Worm (Caenorhabditis elegans) whole organism, L1 larva: ENCODE results near the gene H35N09.2.
A peak's percentile ranks its signal among the peaks of the same experiment; 100 is the strongest.

ENCODE experiments used
- F16B12.6 ChIP-seq: fragments of 150-350 bp; optimal IDR thresholded peaks from 2 replicates; lab custom pipeline; 2014; ENCODE audit warnings: missing biosample characterization, missing genetic modification characterization
- alr-1 ChIP-seq: fragments of 200-800 bp; sonication (Bioruptor generic); optimal IDR thresholded peaks from 2 replicates; lab custom pipeline; 2018; ENCODE audit warnings: borderline replicate concordance, mild to moderate bottlenecking, missing genetic modification characterization, missing compliant biosample characterization
- ama-1 ChIP-seq: fragments of 150-350 bp; optimal IDR thresholded peaks from 2 replicates; lab custom pipeline; 2014
- blmp-1 ChIP-seq: fragments of 150-350 bp; optimal IDR thresholded peaks from 2 replicates; lab custom pipeline; 2014; ENCODE audit warnings: missing biosample characterization, missing genetic modification characterization
- ceh-63 ChIP-seq: fragments of 200-800 bp; sonication (Bioruptor generic); optimal IDR thresholded peaks from 2 replicates; lab custom pipeline; 2018; ENCODE audit warnings: mild to moderate bottlenecking, missing genetic modification characterization, missing compliant biosample characterization
- ceh-8 ChIP-seq: fragments of 200-800 bp; sonication (Bioruptor generic); optimal IDR thresholded peaks from 2 replicates; lab custom pipeline; 2018; ENCODE audit warnings: mild to moderate bottlenecking, missing genetic modification characterization, moderate library complexity, missing compliant biosample characterization
- ceh-82 ChIP-seq, 3 experiments: fragments of 150-350 bp in 1 of 3; sonication (generic microtip) in 2 of 3; optimal IDR thresholded peaks; 2 replicates each; lab custom pipeline; 2014 to 2017; ENCODE audit warnings: missing biosample characterization in 3 of 3, missing genetic modification characterization in 3 of 3
- ces-1 ChIP-seq: fragments of 150-350 bp; optimal IDR thresholded peaks from 2 replicates; lab custom pipeline; 2014; ENCODE audit warnings: missing biosample characterization, missing genetic modification reagents, missing genetic modification characterization
- dsc-1 ChIP-seq: sonication (generic microtip); optimal IDR thresholded peaks from 2 replicates; lab custom pipeline; 2016; ENCODE audit warnings: mild to moderate bottlenecking, missing genetic modification characterization, missing compliant biosample characterization
- efl-1 ChIP-seq, 4 experiments: fragments of 150-350 bp; optimal IDR thresholded peaks in 3 of 4; peaks in 1 of 4; 1 replicate in 1 of 4; 2 replicates in 3 of 4; lab custom pipeline; 2014; ENCODE audit warnings: missing biosample characterization in 2 of 4, missing genetic modification characterization in 2 of 4, missing genetic modification reagents in 2 of 4
- efl-3 ChIP-seq: fragments of 200-800 bp; sonication (Bioruptor generic); optimal IDR thresholded peaks from 2 replicates; lab custom pipeline; 2018; ENCODE audit warnings: mild to moderate bottlenecking, missing genetic modification characterization, missing compliant biosample characterization
- elt-2 ChIP-seq: sonication (generic microtip); optimal IDR thresholded peaks from 2 replicates; lab custom pipeline; 2016; ENCODE audit warnings: missing genetic modification characterization, mild to moderate bottlenecking, inconsistent platforms, missing compliant biosample characterization, missing genetic modification reagents
- fkh-10 ChIP-seq: sonication (generic microtip); optimal IDR thresholded peaks from 2 replicates; lab custom pipeline; 2017; ENCODE audit warnings: missing biosample characterization, missing genetic modification reagents, missing genetic modification characterization
- fkh-4 ChIP-seq: sonication (generic microtip); optimal IDR thresholded peaks from 2 replicates; lab custom pipeline; 2016; ENCODE audit warnings: missing compliant biosample characterization, missing genetic modification characterization, borderline replicate concordance
- fkh-8 ChIP-seq: sonication (generic microtip); optimal IDR thresholded peaks from 2 replicates; lab custom pipeline; 2016; ENCODE audit warnings: mild to moderate bottlenecking, missing genetic modification characterization, missing compliant biosample characterization
- hpl-2 ChIP-seq: fragments of 150-350 bp; optimal IDR thresholded peaks from 2 replicates; lab custom pipeline; 2014; ENCODE audit warnings: missing biosample characterization, missing genetic modification reagents, missing genetic modification characterization
- irx-1 ChIP-seq: sonication (generic microtip); optimal IDR thresholded peaks from 2 replicates; lab custom pipeline; 2016; ENCODE audit warnings: missing genetic modification characterization, missing compliant biosample characterization
- jun-1 ChIP-seq: fragments of 150-350 bp; optimal IDR thresholded peaks from 2 replicates; lab custom pipeline; 2014; ENCODE audit warnings: missing biosample characterization, missing genetic modification reagents, missing genetic modification characterization
- lin-14 ChIP-seq: fragments of 200-800 bp; sonication (Bioruptor generic); optimal IDR thresholded peaks from 2 replicates; lab custom pipeline; 2018; ENCODE audit warnings: mild to moderate bottlenecking, missing genetic modification characterization, moderate library complexity, missing compliant biosample characterization
- lin-15B ChIP-seq: fragments of 150-350 bp; sonication (generic microtip); optimal IDR thresholded peaks from 3 replicates; lab custom pipeline; 2014; ENCODE audit warnings: missing biosample characterization, missing genetic modification characterization
- lin-35 ChIP-seq, 2 experiments: fragments of 150-350 bp; optimal IDR thresholded peaks; 2 replicates each; lab custom pipeline; 2014; ENCODE audit warnings: missing biosample characterization in 2 of 2, missing genetic modification characterization in 2 of 2, missing genetic modification reagents in 2 of 2
- lsy-2 ChIP-seq, 2 experiments: fragments of 150-350 bp; optimal IDR thresholded peaks; 2 replicates each; lab custom pipeline; 2014; ENCODE audit warnings: missing biosample characterization in 2 of 2, missing genetic modification characterization in 2 of 2
- mab-9 ChIP-seq: fragments of 200-800 bp; sonication (Bioruptor generic); IDR thresholded peaks from 2 replicates; pipeline ENCODE4 v1.3.6; 2022; ENCODE audit warnings: missing genetic modification reagents, missing genetic modification characterization, missing compliant biosample characterization
- mdl-1 ChIP-seq, 2 experiments: fragments of 150-350 bp; optimal IDR thresholded peaks; 2 replicates each; lab custom pipeline; 2014 to 2017; ENCODE audit warnings: missing biosample characterization in 2 of 2, missing genetic modification characterization in 2 of 2, inconsistent platforms in 1 of 2
- mep-1 ChIP-seq: fragments of 150-350 bp; optimal IDR thresholded peaks from 2 replicates; lab custom pipeline; 2014; ENCODE audit warnings: missing biosample characterization, missing genetic modification characterization
- nhr-12 ChIP-seq: sonication (generic microtip); optimal IDR thresholded peaks from 2 replicates; lab custom pipeline; 2017; ENCODE audit warnings: missing biosample characterization, missing genetic modification characterization
- nhr-19 ChIP-seq: fragments of 200-800 bp; sonication (Bioruptor generic); conservative IDR thresholded peaks from 2 replicates; pipeline ENCODE4 v1.3.6; 2022; ENCODE audit warnings: missing genetic modification characterization, missing compliant biosample characterization
- nhr-20 ChIP-seq: sonication (generic microtip); optimal IDR thresholded peaks from 2 replicates; lab custom pipeline; 2016; ENCODE audit warnings: mild to moderate bottlenecking, missing genetic modification characterization, missing compliant biosample characterization
- nhr-47 ChIP-seq: sonication (generic microtip); optimal IDR thresholded peaks from 2 replicates; lab custom pipeline; 2016; ENCODE audit warnings: mild to moderate bottlenecking, missing genetic modification characterization, moderate library complexity, missing compliant biosample characterization
- nhr-71 ChIP-seq: sonication (generic microtip); optimal IDR thresholded peaks from 2 replicates; lab custom pipeline; 2016; ENCODE audit warnings: mild to moderate bottlenecking, missing genetic modification characterization, moderate library complexity, missing compliant biosample characterization
- nhr-77 ChIP-seq: fragments of 150-350 bp; optimal IDR thresholded peaks from 2 replicates; lab custom pipeline; 2014; ENCODE audit warnings: missing biosample characterization, missing genetic modification characterization
- nhr-85 ChIP-seq: sonication (generic microtip); peaks from one replicate; lab custom pipeline; 2016; ENCODE audit warnings: missing genetic modification characterization, inconsistent platforms, missing compliant biosample characterization
- nhr-90 ChIP-seq: sonication (generic microtip); optimal IDR thresholded peaks from 2 replicates; lab custom pipeline; 2016; ENCODE audit warnings: mild to moderate bottlenecking, missing genetic modification characterization, missing compliant biosample characterization; ENCODE audit not compliant: poor library complexity
- rnt-1 ChIP-seq: sonication (generic microtip); optimal IDR thresholded peaks from 2 replicates; lab custom pipeline; 2016; ENCODE audit warnings: mild to moderate bottlenecking, missing genetic modification characterization, moderate library complexity, missing compliant biosample characterization
- skn-1 ChIP-seq: fragments of 150-350 bp; optimal IDR thresholded peaks from 2 replicates; lab custom pipeline; 2014; ENCODE audit warnings: missing biosample characterization, missing genetic modification characterization
- snpc-4 ChIP-seq: fragments of 150-350 bp; optimal IDR thresholded peaks from 2 replicates; lab custom pipeline; 2014; ENCODE audit warnings: missing biosample characterization, missing genetic modification characterization
- snu-23 ChIP-seq: sonication (generic microtip); optimal IDR thresholded peaks from 2 replicates; lab custom pipeline; 2016; ENCODE audit warnings: missing genetic modification characterization, missing compliant biosample characterization
- swsn-7 ChIP-seq: sonication (generic microtip); optimal IDR thresholded peaks from 2 replicates; lab custom pipeline; 2016; ENCODE audit warnings: missing genetic modification characterization, missing compliant biosample characterization
- unc-62 ChIP-seq: fragments of 150-350 bp; optimal IDR thresholded peaks from 2 replicates; lab custom pipeline; 2014; ENCODE audit warnings: missing biosample characterization, missing genetic modification reagents, missing genetic modification characterization
- unc-86 ChIP-seq: sonication (generic microtip); optimal IDR thresholded peaks from 2 replicates; lab custom pipeline; 2016; ENCODE audit warnings: missing genetic modification characterization, missing compliant biosample characterization
- zag-1 ChIP-seq: fragments of 150-350 bp; optimal IDR thresholded peaks from 2 replicates; lab custom pipeline; 2014; ENCODE audit warnings: missing biosample characterization, missing genetic modification characterization
- zip-4 ChIP-seq: fragments of 200-800 bp; sonication (Bioruptor generic); optimal IDR thresholded peaks from 2 replicates; lab custom pipeline; 2018; ENCODE audit warnings: mild to moderate bottlenecking, missing genetic modification characterization, moderate library complexity, missing compliant biosample characterization
- ztf-11 ChIP-seq, 2 experiments: sonication (generic microtip); optimal IDR thresholded peaks; 2 replicates each; lab custom pipeline; 2016 to 2017; ENCODE audit warnings: missing genetic modification characterization in 2 of 2, missing biosample characterization in 1 of 2, missing compliant biosample characterization in 1 of 2

H35N09.2 gene

ce11 chrX:8556614-8557196, 48.2 kb downstream of the H35N09.2 start, which contains the start of gene utx-1:
TSS of gene utx-1 (plus strand) at chrX:8557146.
- TF ChIP-seq fkh-10 (GFP tag; lab: Kevin White, UChicago), result peak; percentile 3
- TF ChIP-seq mab-9 (GFP tag; lab: Robert Waterston, UW), result 0 out of 2 replicates have a peak, but pooled peaks have one; percentile 21
- no peak for TF ChIP-seq zag-1 (tag; lab: Kevin White, UChicago)
- TF ChIP-seq skn-1 (tag; lab: Kevin White, UChicago), result peak; percentile 12
- no peak for TF ChIP-seq ama-1 (lab: Kevin White, UChicago)
- TF ChIP-seq hpl-2 (GFP tag; lab: Kevin White, UChicago), result no peak
- peak; percentile 86 for TF ChIP-seq zip-4 (GFP tag; lab: Kevin White, UChicago)
- no peak for TF ChIP-seq elt-2
- peak in 1 of 2 experiments; percentile 12 for TF ChIP-seq mdl-1 (tag; optimal IDR thresholded peaks at IDR 0.05; lab: Kevin White, UChicago)
- no peak for TF ChIP-seq nhr-12 (tag; lab: Kevin White, UChicago)
- TF ChIP-seq fkh-8 (tag; lab: Kevin White, UChicago), result peak; percentile 26
- peak; percentile 31 for TF ChIP-seq snu-23 (GFP tag; lab: Kevin White, UChicago)
- TF ChIP-seq ztf-11 (tag; optimal IDR thresholded peaks at IDR 0.05; lab: Kevin White, UChicago), result peak in 1 of 2 experiments; percentile 37
- no peak for TF ChIP-seq snpc-4
- peak; percentile 21 for TF ChIP-seq mep-1 (tag; lab: Kevin White, UChicago)
- TF ChIP-seq efl-3 (GFP tag; lab: Kevin White, UChicago), result no peak
- peak in 1 of 2 experiments; percentile 29 for TF ChIP-seq lsy-2 (tag; optimal IDR thresholded peaks at IDR 0.05; lab: Kevin White, UChicago)
- TF ChIP-seq rnt-1 (tag; lab: Kevin White, UChicago), result peak; percentile 33
- no peak for TF ChIP-seq alr-1 (tag; lab: Kevin White, UChicago)
- peak; percentile 28 for TF ChIP-seq nhr-47 (tag; lab: Kevin White, UChicago)
- TF ChIP-seq unc-86 (tag; lab: Kevin White, UChicago), result peak; percentile 13
- TF ChIP-seq nhr-19 (GFP tag; lab: Robert Waterston, UW), result peak; percentile 23; the same call in 1 of the 2 replicates
- no peak for TF ChIP-seq nhr-77
- peak; percentile 4 for TF ChIP-seq blmp-1 (tag; lab: Kevin White, UChicago)
- TF ChIP-seq ceh-63 (GFP tag; lab: Kevin White, UChicago), result no peak
- TF ChIP-seq nhr-71 (tag; lab: Kevin White, UChicago), result peak; percentile 26
- TF ChIP-seq ces-1 (GFP tag; lab: Kevin White, UChicago), result no peak
- TF ChIP-seq lin-14 (GFP tag; lab: Kevin White, UChicago), result peak; percentile 59
- peak; percentile 30 for TF ChIP-seq swsn-7 (tag; lab: Kevin White, UChicago)
- TF ChIP-seq ceh-82 (tag; optimal IDR thresholded peaks at IDR 0.05; lab: Kevin White, UChicago), result peak in 1 of 3 experiments; percentile 9
- peak; percentile 55 for TF ChIP-seq nhr-85
- TF ChIP-seq efl-1 (optimal IDR thresholded peaks at IDR 0.05; lab: Kevin White, UChicago), result peak in 1 of 2 experiments; percentile 24
- no peak for TF ChIP-seq efl-1 (GFP tag; optimal IDR thresholded peaks at IDR 0.05 in 1 of 2; lab: Kevin White, UChicago)
- no peak for TF ChIP-seq irx-1 (tag; lab: Kevin White, UChicago)
- TF ChIP-seq ceh-8 (GFP tag; lab: Kevin White, UChicago), result no peak
- peak; percentile 28 for TF ChIP-seq nhr-90 (tag; lab: Kevin White, UChicago)
- TF ChIP-seq jun-1 (tag; lab: Kevin White, UChicago), result no peak
- TF ChIP-seq F16B12.6, result no peak
- peak; percentile 31 for TF ChIP-seq nhr-20
- TF ChIP-seq unc-62, result no peak
- TF ChIP-seq lin-15B (tag; lab: Kevin White, UChicago), result no peak
- TF ChIP-seq dsc-1 (tag; lab: Kevin White, UChicago), result peak; percentile 26
- peak; percentile 15 to 48 for TF ChIP-seq lin-35 (GFP tag; optimal IDR thresholded peaks at IDR 0.05; lab: Kevin White, UChicago)
- no peak for TF ChIP-seq fkh-4
